Fruit fly (Drosophila melanogaster) Kc167 (cell line): Measurements from ENCODE around the gene CG12316.

Source experiments
- Myc ChIP-seq: fragments of >200 bp; optimal IDR thresholded peaks from 2 replicates; lab custom pipeline; 2017; ENCODE audit warnings: missing external identifiers
- Sin3A ChIP-seq: fragments of >200 bp; optimal IDR thresholded peaks from 2 replicates; lab custom pipeline; 2018; ENCODE audit warnings: missing external identifiers
- h ChIP-seq: fragments of >200 bp; optimal IDR thresholded peaks from 3 replicates; lab custom pipeline; 2018; ENCODE audit warnings: missing external identifiers
- insv ChIP-seq: fragments of >200 bp; optimal IDR thresholded peaks from 3 replicates; lab custom pipeline; 2018; ENCODE audit warnings: missing external identifiers
- psq ChIP-seq: fragments of >200 bp; optimal IDR thresholded peaks from 2 replicates; lab custom pipeline; 2017; ENCODE audit warnings: missing external identifiers
- ttk ChIP-seq: sonication (Bioruptor generic); optimal IDR thresholded peaks from 2 replicates; lab custom pipeline; 2017; ENCODE audit warnings: missing external identifiers

- TF ChIP-seq insv (lab: Kevin White, UChicago) (no peak), Myc (lab: Kevin White, UChicago) (no peak), ttk (lab: Kevin White, UChicago) (no peak), psq (lab: Kevin White, UChicago) (no peak), h (lab: Kevin White, UChicago) (no peak), Sin3A (lab: Kevin White, UChicago) (no peak)
Observed at dm6 chr3L:15171769-15172403, 35.2 kb upstream of the CG12316 start.
